Worm (Caenorhabditis elegans) whole organism, L4/young adult: ENCODE data around the gene C03H12.1.

Source experiments
- W03F9.2 ChIP-seq: fragments of 150-350 bp; optimal IDR thresholded peaks from 2 replicates; lab custom pipeline; 2014; ENCODE audit warnings: missing biosample characterization, missing genetic modification characterization
- dao-5 ChIP-seq: sonication (generic microtip); optimal IDR thresholded peaks from 2 replicates; lab custom pipeline; 2016; ENCODE audit warnings: missing genotype, missing genetic modification characterization, moderate library complexity, missing compliant biosample characterization

- TF ChIP-seq dao-5 (no peak), W03F9.2 (no peak)
These were observed 7.9 kb upstream of the C03H12.1 start, which contains the start of gene gpn-1 for ce11 chrX:15681393-15681792.
